Worm (Caenorhabditis elegans): Measurements from ENCODE around the gene T26A8.3.

- TF ChIP-seq cog-1 (tag; optimal IDR thresholded peaks at IDR 0.05) (peak; percentile 36), T22C8.4 (GFP tag; IDR thresholded peaks at IDR 0.05) (no peak), ztf-23 (GFP tag; IDR thresholded peaks at IDR 0.05) (no peak), ztf-29 (GFP tag; IDR thresholded peaks at IDR 0.05) (no peak)
Measured at ce11 chrIV:8379278-8379677, 47.2 kb downstream of the T26A8.3 start, which contains the start of gene nap-1.
